Fruit fly (Drosophila melanogaster): ENCODE data around the gene Lkr.

Lkr gene

DNA sequence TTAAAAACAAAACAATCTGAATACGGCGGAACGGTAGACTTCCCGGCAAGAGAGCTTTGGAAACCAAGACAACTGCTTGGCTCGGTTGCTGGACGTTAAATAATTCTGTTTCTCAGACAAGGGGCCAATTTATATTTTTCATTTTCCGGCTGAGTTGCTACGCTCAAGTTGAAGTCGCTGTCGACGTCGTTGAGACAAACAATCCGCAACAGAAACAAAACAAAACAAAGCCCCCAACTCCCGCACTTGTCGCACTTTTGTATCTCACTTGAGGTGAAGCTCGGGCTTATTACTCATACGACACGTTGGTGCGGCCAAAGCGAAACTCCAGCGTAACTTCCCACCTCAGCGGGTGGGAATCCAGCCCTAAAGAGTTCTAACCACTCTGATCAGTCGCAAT is 6.5 kb upstream of the Lkr start, which contains the start of gene CG13285:
Gene CG13285 (minus strand): TSS at position 101 of the 400 bp plus-strand sequence.
- TF ChIP-seq CG1233 (GFP tag; optimal IDR thresholded peaks at IDR 0.05) (no peak), CG12071 (GFP tag; optimal IDR thresholded peaks at IDR 0.05) (no peak), CG6175 (GFP tag; IDR thresholded peaks at IDR 0.05) (no peak), CG3163 (GFP tag; optimal IDR thresholded peaks at IDR 0.05) (no peak), CG14965 (GFP tag; optimal IDR thresholded peaks at IDR 0.05; ENCODE audit: borderline replicate concordance) (no peak), CG11456 (GFP tag; IDR thresholded peaks at IDR 0.05) (no peak), CG30431 (GFP tag; optimal IDR thresholded peaks at IDR 0.05) (no peak), Rfx (GFP tag; IDR thresholded peaks at IDR 0.05) (no peak), Hmx (GFP tag; optimal IDR thresholded peaks at IDR 0.05) (no peak), org-1 (GFP tag; optimal IDR thresholded peaks at IDR 0.05) (no peak), CG7963 (GFP tag; IDR thresholded peaks at IDR 0.05; ENCODE audit: partially characterized antibody) (no peak), CG42726 (GFP tag; IDR thresholded peaks at IDR 0.05; ENCODE audit: partially characterized antibody) (no peak), gfzf (GFP tag; optimal IDR thresholded peaks at IDR 0.05) (no peak), CG14014 (GFP tag; IDR thresholded peaks at IDR 0.05) (no peak), CG17361 (GFP tag; IDR thresholded peaks at IDR 0.05) (no peak), jing (GFP tag; optimal IDR thresholded peaks at IDR 0.05) (no peak), Antp (GFP tag; optimal IDR thresholded peaks at IDR 0.05) (no peak)

- no peak for TF ChIP-seq ci (GFP tag; IDR thresholded peaks at IDR 0.05)
- TF ChIP-seq tll (GFP tag; optimal IDR thresholded peaks at IDR 0.05) = no peak
- no peak for TF ChIP-seq Fer3 (tag; optimal IDR thresholded peaks at IDR 0.05)
- TF ChIP-seq CG10543 (GFP tag; optimal IDR thresholded peaks at IDR 0.05) = no peak
- TF ChIP-seq CG12236 (GFP tag; optimal IDR thresholded peaks at IDR 0.05) = no peak
- peak; percentile 76 for TF ChIP-seq CG13287 (GFP tag; IDR thresholded peaks at IDR 0.05; ENCODE audit: partially characterized antibody)
- TF ChIP-seq sqz (GFP tag; optimal IDR thresholded peaks at IDR 0.05) = no peak
- TF ChIP-seq Hr51 (GFP tag; optimal IDR thresholded peaks at IDR 0.05) = no peak
- no peak for TF ChIP-seq ATbp (GFP tag; optimal IDR thresholded peaks at IDR 0.05)
- no peak for TF ChIP-seq bbx (GFP tag; IDR thresholded peaks at IDR 0.05; ENCODE audit: partially characterized antibody)
- no peak for TF ChIP-seq CG8290 (GFP tag; optimal IDR thresholded peaks at IDR 0.05)
- TF ChIP-seq CG8290 (tag; optimal IDR thresholded peaks at IDR 0.05) = no peak
- TF ChIP-seq CG3065 (GFP tag; optimal IDR thresholded peaks at IDR 0.05) = no peak
- TF ChIP-seq CHES-1-like (GFP tag; optimal IDR thresholded peaks at IDR 0.05) = no peak
- no peak for TF ChIP-seq D (optimal IDR thresholded peaks at IDR 0.05)
- no peak for TF ChIP-seq D (GFP tag; optimal IDR thresholded peaks at IDR 0.05)
- no peak for TF ChIP-seq zen2 (GFP tag; IDR thresholded peaks at IDR 0.05; ENCODE audit: partially characterized antibody)
- no peak for TF ChIP-seq H15 (GFP tag; IDR thresholded peaks at IDR 0.05)
- no peak for TF ChIP-seq nerfin-1 (tag; optimal IDR thresholded peaks at IDR 0.05)
- TF ChIP-seq Nf-YB (GFP tag; optimal IDR thresholded peaks at IDR 0.05) = no peak
- no peak for TF ChIP-seq Oli (tag; optimal IDR thresholded peaks at IDR 0.05)
- TF ChIP-seq CG9932 (GFP tag; IDR thresholded peaks at IDR 0.05) = no peak
- peak; percentile 88 for TF ChIP-seq CG6654 (GFP tag; optimal IDR thresholded peaks at IDR 0.05)
- no peak for TF ChIP-seq CG9876 (GFP tag; optimal IDR thresholded peaks at IDR 0.05)
- no peak for TF ChIP-seq tio (GFP tag; optimal IDR thresholded peaks at IDR 0.05)
- TF ChIP-seq CG13624 (GFP tag; optimal IDR thresholded peaks at IDR 0.05) = no peak
- peak; percentile 83 for TF ChIP-seq Sry-β (GFP tag; optimal IDR thresholded peaks at IDR 0.05)
- peak in 1 of 2 experiments; percentile 56 for TF ChIP-seq Pdp1 (GFP tag; optimal IDR thresholded peaks at IDR 0.05)
- no peak for TF ChIP-seq CG34422 (GFP tag; IDR thresholded peaks at IDR 0.05)
- TF ChIP-seq Hey (tag; optimal IDR thresholded peaks at IDR 0.05) = no peak
- TF ChIP-seq mld (GFP tag; IDR thresholded peaks at IDR 0.05; ENCODE audit: partially characterized antibody) = no peak
- no peak for TF ChIP-seq zfh2 (GFP tag; optimal IDR thresholded peaks at IDR 0.05)
- TF ChIP-seq Rfx (GFP tag; IDR thresholded peaks at IDR 0.05) = no peak
- TF ChIP-seq Dp (GFP tag; optimal IDR thresholded peaks at IDR 0.05) = no peak
- TF ChIP-seq CG2199 (GFP tag; IDR thresholded peaks at IDR 0.05) = 0 out of 3 replicates have a peak, but pooled peaks have one; percentile 33
Measured at dm6 chr3L:5534253-5534652, 5.1 kb upstream of the Lkr start.

Data from whole organism, embryonic.